Worm (Caenorhabditis elegans): ENCODE measurements around the gene mbk-1.

ce11 chrX:14770336-14770735 is 54.0 kb downstream of the mbk-1 start:
- TF ChIP-seq aly-1 (tag; optimal IDR thresholded peaks at IDR 0.05) (no peak), tbx-11 (GFP tag; IDR thresholded peaks at IDR 0.05) (no peak)

Data from whole organism, early embryonic.